Worm (Caenorhabditis elegans) whole organism, midembryonic: ENCODE results near the gene C45B2.1.

Experiments
- T22C8.4 ChIP-seq: fragments of 200-800 bp; sonication (Bioruptor generic); IDR thresholded peaks from 2 replicates; pipeline ENCODE4 v1.3.6; 2022; ENCODE audit warnings: missing genetic modification characterization, missing compliant biosample characterization
- flt-1 ChIP-seq: fragments of 200-800 bp; sonication (Bioruptor generic); IDR thresholded peaks from 2 replicates; pipeline ENCODE4 v1.3.6; 2022; ENCODE audit warnings: missing genetic modification characterization, missing compliant biosample characterization
- klf-2 ChIP-seq: fragments of 200-800 bp; sonication (Bioruptor generic); conservative IDR thresholded peaks from 2 replicates; pipeline ENCODE4 v1.3.6; 2022; ENCODE audit warnings: missing genetic modification reagents, missing genetic modification characterization, missing compliant biosample characterization
- med-1 ChIP-seq: sonication (generic microtip); optimal IDR thresholded peaks from 2 replicates; lab custom pipeline; 2017; ENCODE audit warnings: missing genetic modification characterization, mild to moderate bottlenecking, missing compliant biosample characterization, antibody characterized with exemption, missing genetic modification reagents; ENCODE audit not compliant: insufficient read depth
- ref-1 ChIP-seq: fragments of 200-800 bp; sonication (Bioruptor generic); conservative IDR thresholded peaks from 2 replicates; pipeline ENCODE4 v1.3.6; 2022; ENCODE audit warnings: missing genetic modification reagents, missing genetic modification characterization, missing compliant biosample characterization
- tab-1 ChIP-seq: fragments of 200-800 bp; sonication (Bioruptor generic); IDR thresholded peaks from 2 replicates; pipeline ENCODE4 v1.3.6; 2022; ENCODE audit warnings: missing genetic modification characterization, missing compliant biosample characterization
- ztf-23 ChIP-seq: fragments of 200-800 bp; sonication (Bioruptor generic); IDR thresholded peaks from 2 replicates; pipeline ENCODE4 v1.3.6; 2022; ENCODE audit warnings: missing genetic modification reagents, missing genetic modification characterization, missing compliant biosample characterization
- ztf-29 ChIP-seq: fragments of 200-800 bp; sonication (Bioruptor generic); IDR thresholded peaks from 2 replicates; pipeline ENCODE4 v1.3.6; 2022; ENCODE audit warnings: missing genetic modification reagents, missing genetic modification characterization, missing compliant biosample characterization

C45B2.1 gene

DNA sequence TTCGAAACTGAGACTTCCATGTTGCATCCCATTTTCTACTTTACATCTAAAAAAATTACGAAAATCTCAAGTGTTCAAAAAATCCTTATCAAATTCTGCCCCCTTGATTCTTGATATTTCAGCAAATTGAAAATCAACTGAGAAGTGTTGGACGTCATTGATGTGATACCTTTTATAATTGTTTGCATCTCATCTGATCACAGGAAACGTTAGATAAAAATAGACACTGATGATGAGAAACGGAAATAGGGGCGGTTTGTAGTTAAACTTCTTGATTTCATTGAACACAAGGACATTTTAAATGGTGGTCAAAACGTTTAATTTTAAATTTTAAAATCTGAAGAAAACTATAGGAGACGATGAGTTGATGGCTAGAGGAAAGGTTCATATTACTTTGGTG, 42.8 kb downstream of the C45B2.1 start:
- TF ChIP-seq flt-1 (GFP tag; lab: Robert Waterston, UW) (no peak), ref-1 (no peak), ztf-29 (no peak), tab-1 (GFP tag; lab: Robert Waterston, UW) (no peak), T22C8.4 (no peak), med-1 (GFP tag; lab: Kevin White, UChicago) (no peak), klf-2 (GFP tag; lab: Robert Waterston, UW) (no peak)

DNA sequence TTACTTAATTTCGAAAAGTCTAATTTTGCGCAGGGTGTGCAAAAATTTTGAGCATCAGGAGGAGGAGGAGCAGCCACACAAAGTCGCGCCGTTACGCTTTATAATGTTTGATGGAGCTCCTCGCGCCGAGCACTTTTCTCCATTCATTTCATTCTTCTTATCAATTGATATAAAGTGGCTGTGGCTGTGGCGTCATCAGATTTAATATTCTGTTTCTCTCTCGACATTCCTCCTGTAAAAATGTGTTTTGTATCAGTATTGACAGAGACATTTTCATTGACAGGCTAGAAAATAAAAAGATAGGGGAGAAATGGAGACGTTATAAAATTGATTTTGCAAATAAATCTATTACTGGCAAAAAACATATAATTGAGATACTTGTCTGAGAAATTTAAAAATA, 43.4 kb downstream of the C45B2.1 start:
- TF ChIP-seq klf-2 (GFP tag; lab: Robert Waterston, UW) (no peak), ztf-23 (GFP tag; lab: Robert Waterston, UW) (0 out of 2 replicates have a peak, but pooled peaks have one; percentile 29)

DNA sequence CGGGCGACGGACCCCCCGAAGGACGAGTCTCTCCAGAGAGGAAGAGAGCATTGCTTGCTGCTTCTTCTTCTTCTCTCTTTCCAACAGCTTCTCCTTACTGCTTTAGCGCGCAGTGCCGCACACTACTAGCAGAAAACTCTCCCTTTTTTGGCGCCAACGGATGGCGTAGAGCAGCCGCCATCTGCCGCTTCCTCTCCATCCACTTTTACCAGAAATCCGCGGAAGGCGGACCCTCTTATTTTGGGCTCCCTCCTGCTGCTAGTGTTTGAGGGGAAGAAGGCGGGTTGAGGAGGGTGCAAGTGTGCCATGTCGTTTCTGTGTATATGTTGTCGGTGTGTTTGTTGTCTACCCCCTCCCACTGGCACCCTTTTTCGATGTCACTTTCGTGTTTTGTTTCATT, 48.5 kb downstream of the C45B2.1 start:
- TF ChIP-seq ztf-29 (no peak), flt-1 (GFP tag; lab: Robert Waterston, UW) (0 out of 2 replicates have a peak, but pooled peaks have one; percentile 34)
